Fruit fly (Drosophila melanogaster) whole organism, embryonic: ENCODE data around the gene CG16984.

ENCODE experiments used
- B-H1 ChIP-seq: fragments of 200-800 bp; sonication (Bioruptor generic); IDR thresholded peaks from 3 replicates; pipeline ENCODE4 v1.3.6; 2022; ENCODE audit warnings: missing biosample characterization, missing genetic modification characterization
- BEAF-32 ChIP-seq: fragments of 200-800 bp; sonication (Bioruptor generic); optimal IDR thresholded peaks from 3 replicates; lab custom pipeline; 2017; ENCODE audit warnings: missing biosample characterization, missing genetic modification characterization, mild to moderate bottlenecking, moderate library complexity, missing genetic modification reagents
- C15 ChIP-seq: fragments of 200-800 bp; sonication (Bioruptor generic); IDR thresholded peaks from 3 replicates; pipeline ENCODE4 v1.3.6; 2022; ENCODE audit warnings: missing biosample characterization, missing genetic modification characterization
- CG12071 ChIP-seq: fragments of 200-800 bp; sonication (Bioruptor generic); optimal IDR thresholded peaks from 3 replicates; lab custom pipeline; 2018; ENCODE audit warnings: missing biosample characterization, mild to moderate bottlenecking, missing genetic modification characterization
- CG13287 ChIP-seq: fragments of 200-800 bp; sonication (Bioruptor generic); IDR thresholded peaks from 2 replicates; pipeline ENCODE4 v1.3.6; 2022; ENCODE audit warnings: missing biosample characterization, missing genetic modification characterization; ENCODE audit not compliant: partially characterized antibody
- CG13894 ChIP-seq: fragments of 200-800 bp; sonication (Bioruptor generic); optimal IDR thresholded peaks from 3 replicates; lab custom pipeline; 2018; ENCODE audit warnings: missing biosample characterization, mild to moderate bottlenecking, missing genetic modification characterization, moderate library complexity
- CG15479 ChIP-seq: fragments of 200-800 bp; sonication (Bioruptor generic); optimal IDR thresholded peaks from 3 replicates; lab custom pipeline; 2019; ENCODE audit warnings: missing biosample characterization, mild to moderate bottlenecking, missing genetic modification characterization, moderate library complexity
- CG15514 ChIP-seq: fragments of 200-800 bp; sonication (Bioruptor generic); optimal IDR thresholded peaks from 3 replicates; lab custom pipeline; 2017; ENCODE audit warnings: missing biosample characterization, missing genetic modification characterization, mild to moderate bottlenecking, moderate library complexity, missing genetic modification reagents
- CG1602 ChIP-seq: fragments of 200-800 bp; sonication (Bioruptor generic); optimal IDR thresholded peaks from 3 replicates; lab custom pipeline; 2016; ENCODE audit warnings: missing biosample characterization, missing genetic modification characterization
- CG16815 ChIP-seq: fragments of 200-800 bp; sonication (Bioruptor generic); optimal IDR thresholded peaks from 3 replicates; lab custom pipeline; 2017; ENCODE audit warnings: missing biosample characterization, mild to moderate bottlenecking, missing genetic modification characterization
- CG17359 ChIP-seq: fragments of 200-800 bp; sonication (Bioruptor generic); optimal IDR thresholded peaks from 3 replicates; lab custom pipeline; 2018; ENCODE audit warnings: missing biosample characterization, mild to moderate bottlenecking, missing genetic modification characterization, moderate library complexity
- CG2678 ChIP-seq: fragments of 200-800 bp; sonication (Bioruptor generic); optimal IDR thresholded peaks from 3 replicates; lab custom pipeline; 2019; ENCODE audit warnings: missing biosample characterization, mild to moderate bottlenecking, missing genetic modification characterization, moderate library complexity
- CG2889 ChIP-seq: fragments of 200-800 bp; sonication (Bioruptor generic); IDR thresholded peaks from 3 replicates; pipeline ENCODE4 v1.3.6; 2022; ENCODE audit warnings: missing biosample characterization, missing genetic modification characterization
- CG6689 ChIP-seq: fragments of 200-800 bp; sonication (Bioruptor generic); IDR thresholded peaks from 2 replicates; pipeline ENCODE4 v1.3.6; 2022; ENCODE audit warnings: missing biosample characterization, missing genetic modification characterization
- CG6813 ChIP-seq: fragments of 200-800 bp; sonication (Bioruptor generic); optimal IDR thresholded peaks from 2 replicates; lab custom pipeline; 2017; ENCODE audit warnings: missing biosample characterization, missing genetic modification characterization, mild to moderate bottlenecking, moderate library complexity, missing genetic modification reagents
- CG8290 ChIP-seq, 3 experiments: fragments of 200-800 bp; sonication (Bioruptor generic); optimal IDR thresholded peaks; 2 replicates each; lab custom pipeline; 2016 to 2019; ENCODE audit warnings: missing biosample characterization in 3 of 3, missing genetic modification characterization in 3 of 3, mild to moderate bottlenecking in 2 of 3, moderate library complexity in 1 of 3
- CG9727 ChIP-seq: fragments of 200-800 bp; sonication (Bioruptor generic); optimal IDR thresholded peaks from 3 replicates; lab custom pipeline; 2017; ENCODE audit warnings: missing biosample characterization, mild to moderate bottlenecking, missing genetic modification characterization
- Camta ChIP-seq: fragments of 200-800 bp; sonication (Bioruptor generic); optimal IDR thresholded peaks from 2 replicates; lab custom pipeline; 2016; ENCODE audit warnings: missing biosample characterization, missing genetic modification characterization
- CkIIα-i1 ChIP-seq: fragments of 200-800 bp; sonication (Bioruptor generic); IDR thresholded peaks from 2 replicates; pipeline ENCODE4 v1.3.6; 2022; ENCODE audit warnings: missing biosample characterization, missing genetic modification characterization
- Eip74EF ChIP-seq, 2 experiments: fragments of 200-800 bp in 1 of 2; fragments of >200 bp in 1 of 2; sonication (Bioruptor generic) in 1 of 2; optimal IDR thresholded peaks; 2 replicates each; lab custom pipeline; 2017 to 2019; ENCODE audit warnings: missing biosample characterization in 2 of 2, missing genetic modification characterization in 2 of 2, mild to moderate bottlenecking in 1 of 2, moderate library complexity in 1 of 2
- GATAe ChIP-seq: fragments of 200-800 bp; sonication (Bioruptor generic); conservative IDR thresholded peaks from 2 replicates; pipeline ENCODE4 v1.3.6; 2022; ENCODE audit warnings: missing biosample characterization, missing genetic modification characterization
- Hr3 ChIP-seq: fragments of 200-800 bp; sonication (Bioruptor generic); optimal IDR thresholded peaks from 3 replicates; lab custom pipeline; 2016; ENCODE audit warnings: missing biosample characterization, missing genetic modification characterization
- Lhr ChIP-seq: fragments of 200-800 bp; sonication (Bioruptor generic); optimal IDR thresholded peaks from 3 replicates; lab custom pipeline; 2017; ENCODE audit warnings: mild to moderate bottlenecking, missing biosample characterization, missing genetic modification reagents, missing genetic modification characterization
- Lpt ChIP-seq: fragments of >200 bp; optimal IDR thresholded peaks from 2 replicates; lab custom pipeline; 2018; ENCODE audit warnings: missing biosample characterization, missing genetic modification characterization
- Mad ChIP-seq: fragments of 200-800 bp; sonication (Bioruptor generic); optimal IDR thresholded peaks from 2 replicates; lab custom pipeline; 2016; ENCODE audit warnings: missing biosample characterization, missing genetic modification characterization
- NC2α ChIP-seq: fragments of 200-800 bp; sonication (Bioruptor generic); optimal IDR thresholded peaks from 2 replicates; lab custom pipeline; 2016; ENCODE audit warnings: missing biosample characterization, missing genetic modification characterization
- Oaz ChIP-seq: fragments of 200-800 bp; sonication (Bioruptor generic); IDR thresholded peaks from 2 replicates; pipeline ENCODE4 v1.3.6; 2022; ENCODE audit warnings: missing biosample characterization, missing genetic modification characterization
- Opbp ChIP-seq: fragments of 200-800 bp; sonication (Bioruptor generic); IDR thresholded peaks from 3 replicates; pipeline ENCODE4 v1.3.6; 2022; ENCODE audit warnings: missing biosample characterization, missing genetic modification characterization; ENCODE audit not compliant: partially characterized antibody
- Ssrp ChIP-seq: fragments of 200-800 bp; sonication (Bioruptor generic); optimal IDR thresholded peaks from 2 replicates; lab custom pipeline; 2018; ENCODE audit warnings: missing biosample characterization, mild to moderate bottlenecking, missing genetic modification characterization, moderate library complexity
- Trl ChIP-seq, 3 experiments: fragments of >200 bp in 2 of 3; fragments of 200-800 bp in 1 of 3; sonication (Bioruptor generic) in 1 of 3; optimal IDR thresholded peaks; 2 replicates in 1 of 3; 3 replicates in 2 of 3; lab custom pipeline; 2016 to 2017; ENCODE audit warnings: missing biosample characterization in 1 of 3, missing genetic modification characterization in 1 of 3
- Xbp1 ChIP-seq: fragments of 200-800 bp; sonication (Bioruptor generic); optimal IDR thresholded peaks from 3 replicates; lab custom pipeline; 2016; ENCODE audit warnings: missing biosample characterization, mild to moderate bottlenecking, missing genetic modification characterization
- Xrp1 ChIP-seq: fragments of 200-800 bp; sonication (Bioruptor generic); IDR thresholded peaks from 2 replicates; pipeline ENCODE4 v1.3.6; 2022; ENCODE audit warnings: missing biosample characterization, missing genetic modification characterization
- ap ChIP-seq: fragments of 200-800 bp; sonication (Bioruptor generic); IDR thresholded peaks from 2 replicates; pipeline ENCODE4 v1.3.6; 2022; ENCODE audit warnings: missing biosample characterization, missing genetic modification characterization
- ash1 ChIP-seq: fragments of 200-800 bp; sonication (Bioruptor generic); optimal IDR thresholded peaks from 2 replicates; lab custom pipeline; 2018; ENCODE audit warnings: missing biosample characterization, mild to moderate bottlenecking, missing genetic modification characterization
- ems ChIP-seq: fragments of 200-800 bp; sonication (Bioruptor generic); optimal IDR thresholded peaks from 3 replicates; lab custom pipeline; 2016; ENCODE audit warnings: missing biosample characterization, missing genetic modification characterization
- fu2 ChIP-seq: fragments of 200-800 bp; sonication (Bioruptor generic); optimal IDR thresholded peaks from 2 replicates; lab custom pipeline; 2016; ENCODE audit warnings: missing biosample characterization, missing genetic modification characterization
- h ChIP-seq: fragments of >200 bp; optimal IDR thresholded peaks from 2 replicates; lab custom pipeline; 2017
- kah ChIP-seq: fragments of 200-800 bp; sonication (Bioruptor generic); optimal IDR thresholded peaks from 2 replicates; lab custom pipeline; 2018; ENCODE audit warnings: missing biosample characterization, mild to moderate bottlenecking, missing genetic modification characterization
- kni ChIP-seq: fragments of 200-800 bp; sonication (Bioruptor generic); optimal IDR thresholded peaks from 3 replicates; lab custom pipeline; 2017; ENCODE audit warnings: mild to moderate bottlenecking, missing biosample characterization, missing genetic modification reagents, missing genetic modification characterization
- nom ChIP-seq: fragments of 200-800 bp; sonication (Bioruptor generic); optimal IDR thresholded peaks from 2 replicates; lab custom pipeline; 2017; ENCODE audit warnings: missing biosample characterization, missing genetic modification characterization, mild to moderate bottlenecking, moderate library complexity, missing genetic modification reagents
- onecut ChIP-seq: fragments of 200-800 bp; sonication (Bioruptor generic); IDR thresholded peaks from 2 replicates; pipeline ENCODE4 v1.3.6; 2022; ENCODE audit warnings: missing biosample characterization, missing genetic modification characterization
- pb ChIP-seq: fragments of 200-800 bp; sonication (Bioruptor generic); optimal IDR thresholded peaks from 3 replicates; lab custom pipeline; 2016; ENCODE audit warnings: missing biosample characterization, missing genetic modification characterization
- peb ChIP-seq: fragments of 200-800 bp; sonication (Bioruptor generic); IDR thresholded peaks from 2 replicates; pipeline ENCODE4 v1.3.6; 2022; ENCODE audit warnings: missing biosample characterization, missing genetic modification characterization
- pros ChIP-seq: fragments of 200-800 bp; sonication (Bioruptor generic); optimal IDR thresholded peaks from 3 replicates; lab custom pipeline; 2019; ENCODE audit warnings: missing biosample characterization, mild to moderate bottlenecking, missing genetic modification characterization, moderate library complexity
- schlank ChIP-seq: fragments of 200-800 bp; sonication (Bioruptor generic); optimal IDR thresholded peaks from 2 replicates; lab custom pipeline; 2018; ENCODE audit warnings: missing biosample characterization, mild to moderate bottlenecking, missing genetic modification characterization
- sob ChIP-seq: fragments of 200-800 bp; sonication (Bioruptor generic); IDR thresholded peaks from 2 replicates; pipeline ENCODE4 v1.3.6; 2022; ENCODE audit warnings: missing biosample characterization, missing genetic modification characterization
- unc-4 ChIP-seq: fragments of 200-800 bp; sonication (Bioruptor generic); IDR thresholded peaks from 2 replicates; pipeline ENCODE4 v1.3.6; 2022; ENCODE audit warnings: missing biosample characterization, missing genetic modification characterization; ENCODE audit not compliant: partially characterized antibody
- wor ChIP-seq: fragments of 200-800 bp; sonication (Bioruptor generic); IDR thresholded peaks from 2 replicates; pipeline ENCODE4 v1.3.6; 2022; ENCODE audit warnings: missing biosample characterization, missing genetic modification characterization
- zfh1 ChIP-seq: fragments of 200-800 bp; sonication (Bioruptor generic); IDR thresholded peaks from 3 replicates; pipeline ENCODE4 v1.3.6; 2022; ENCODE audit warnings: missing biosample characterization, missing genetic modification characterization

CG16984 gene

DNA sequence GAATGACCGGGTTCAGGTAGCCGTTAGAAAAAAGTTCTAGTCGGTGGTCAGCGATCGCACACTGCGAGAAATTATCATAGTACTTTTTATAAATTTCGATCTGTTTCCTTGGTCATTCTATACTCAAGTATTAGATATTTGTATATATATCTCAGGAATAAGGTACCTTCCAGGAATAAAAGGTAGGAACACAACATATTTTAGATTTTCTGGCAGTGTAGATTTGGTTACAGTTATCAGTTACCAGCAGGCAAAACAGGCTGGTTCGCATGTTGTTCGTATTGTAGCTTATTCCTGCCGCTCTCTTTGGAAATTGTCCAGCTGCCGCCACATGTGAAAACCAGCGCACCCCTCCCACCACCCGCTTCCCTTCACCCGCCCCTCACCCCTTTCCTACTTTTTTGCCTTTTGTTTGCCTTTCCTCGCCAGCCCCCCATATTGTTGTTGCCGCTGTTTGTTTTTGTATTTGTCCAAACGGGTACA, 14.2 kb upstream of the CG16984 start (continued):
- TF ChIP-seq CG16815 = peak; percentile 82
- peak; percentile 75 for TF ChIP-seq CG12071 (GFP tag; lab: Kevin White, UChicago)
- peak; percentile 86 for TF ChIP-seq Ssrp (tag; lab: Kevin White, UChicago)
- TF ChIP-seq unc-4 (GFP tag; lab: Robert Waterston, UW) = no peak
- TF ChIP-seq Lpt (GFP tag; lab: Kevin White, UChicago) = no peak
- peak; percentile 71 for TF ChIP-seq Mad
- TF ChIP-seq ems (GFP tag; lab: Kevin White, UChicago) = peak; percentile 72
- peak; percentile 91 for TF ChIP-seq ap (GFP tag; lab: Robert Waterston, UW)
- TF ChIP-seq CG15514 (GFP tag; lab: Kevin White, UChicago) = peak; percentile 76
- TF ChIP-seq CG8290 (GFP tag; optimal IDR thresholded peaks at IDR 0.05; lab: Kevin White, UChicago) = peak; percentile 3
- TF ChIP-seq CG8290 (tag; optimal IDR thresholded peaks at IDR 0.05; lab: Kevin White, UChicago) = peak; percentile 27 to 78
- TF ChIP-seq kah (GFP tag; lab: Kevin White, UChicago) = peak; percentile 61
- TF ChIP-seq NC2α (GFP tag; lab: Kevin White, UChicago) = peak; percentile 41
- peak; percentile 55 for TF ChIP-seq CG13894
- TF ChIP-seq CG15479 (GFP tag; lab: Kevin White, UChicago) = peak; percentile 4
- TF ChIP-seq CG2678 (tag; lab: Kevin White, UChicago) = peak; percentile 90
- peak; percentile 93 for TF ChIP-seq Xrp1 (GFP tag; lab: Robert Waterston, UW)
- peak; percentile 65; the same call in 1 of the 2 replicates for TF ChIP-seq CkIIα-i1 (GFP tag; lab: Robert Waterston, UW)
- peak; percentile 89 for TF ChIP-seq CG6813 (GFP tag; lab: Kevin White, UChicago)
- no peak for TF ChIP-seq h (lab: Kevin White, UChicago)
- peak; percentile 49; the same call in 1 of the 2 replicates for TF ChIP-seq peb (GFP tag; lab: Robert Waterston, UW)
- TF ChIP-seq CG9727 (GFP tag; lab: Kevin White, UChicago) = peak; percentile 92
- TF ChIP-seq zfh1 (GFP tag; lab: Robert Waterston, UW) = peak; percentile 69; the same call in 2 of the 3 replicates
- TF ChIP-seq Opbp = 0 out of 3 replicates have a peak, but pooled peaks have one; percentile 8
- TF ChIP-seq Hr3 (GFP tag; lab: Kevin White, UChicago) = peak; percentile 79
- peak; percentile 62 for TF ChIP-seq Lhr (GFP tag; lab: Kevin White, UChicago)
- no peak for TF ChIP-seq nom (GFP tag; lab: Kevin White, UChicago)
- peak; percentile 86 for TF ChIP-seq CG17359 (tag; lab: Kevin White, UChicago)
- TF ChIP-seq CG2889 (GFP tag; lab: Robert Waterston, UW) = peak; percentile 89
- peak; percentile 81 for TF ChIP-seq Xbp1
- TF ChIP-seq Trl (optimal IDR thresholded peaks at IDR 0.05; lab: Kevin White, UChicago) = no peak
- peak; percentile 71 for TF ChIP-seq Trl (GFP tag; optimal IDR thresholded peaks at IDR 0.05; lab: Kevin White, UChicago)
- TF ChIP-seq pb = peak; percentile 31
- peak; percentile 75 for TF ChIP-seq kni
- peak; percentile 84 for TF ChIP-seq wor (GFP tag; lab: Robert Waterston, UW)
- TF ChIP-seq CG1602 (GFP tag; lab: Kevin White, UChicago) = peak; percentile 73
- peak; percentile 60 for TF ChIP-seq schlank (tag; lab: Kevin White, UChicago)
- TF ChIP-seq C15 (GFP tag; lab: Robert Waterston, UW) = no peak
- peak in 1 of 2 experiments; percentile 73 for TF ChIP-seq Eip74EF (GFP tag; optimal IDR thresholded peaks at IDR 0.05; lab: Kevin White, UChicago)
- TF ChIP-seq pros (GFP tag; lab: Kevin White, UChicago) = no peak
- peak; percentile 66 for TF ChIP-seq Camta (GFP tag; lab: Kevin White, UChicago)
- TF ChIP-seq GATAe (GFP tag; lab: Robert Waterston, UW) = peak; percentile 73
- TF ChIP-seq B-H1 (GFP tag; lab: Robert Waterston, UW) = peak; percentile 80
- peak; percentile 74 for TF ChIP-seq sob
- TF ChIP-seq CG13287 (GFP tag; lab: Robert Waterston, UW) = no peak
- no peak for TF ChIP-seq BEAF-32 (GFP tag; lab: Kevin White, UChicago)
- TF ChIP-seq Oaz (GFP tag; lab: Robert Waterston, UW) = peak; percentile 71
- peak; percentile 78 for TF ChIP-seq onecut
- peak; percentile 72 for TF ChIP-seq CG6689 (GFP tag; lab: Robert Waterston, UW)
- no peak for TF ChIP-seq ash1
- TF ChIP-seq fu2 (GFP tag; lab: Kevin White, UChicago) = peak; percentile 58
